Worm (Caenorhabditis elegans) whole organism, L4/young adult: ENCODE data around the gene F54C4.4.

ENCODE experiments used
- W03F9.2 ChIP-seq: fragments of 150-350 bp; optimal IDR thresholded peaks from 2 replicates; lab custom pipeline; 2014; ENCODE audit warnings: missing biosample characterization, missing genetic modification characterization
- dao-5 ChIP-seq: sonication (generic microtip); optimal IDR thresholded peaks from 2 replicates; lab custom pipeline; 2016; ENCODE audit warnings: missing genotype, missing genetic modification characterization, moderate library complexity, missing compliant biosample characterization
- him-1 ChIP-seq: sonication (generic microtip); optimal IDR thresholded peaks from 2 replicates; lab custom pipeline; 2016; ENCODE audit warnings: missing genotype, missing genetic modification reagents, missing genetic modification characterization, missing compliant biosample characterization

ce11 chrIII:131627-132026 lies 44.4 kb upstream of the F54C4.4 start:
- TF ChIP-seq him-1 (tag; lab: Kevin White, UChicago) (no peak), W03F9.2 (tag; lab: Kevin White, UChicago) (no peak), dao-5 (no peak)
